Worm (Caenorhabditis elegans): ENCODE data around the gene C49G7.12.

DNA sequence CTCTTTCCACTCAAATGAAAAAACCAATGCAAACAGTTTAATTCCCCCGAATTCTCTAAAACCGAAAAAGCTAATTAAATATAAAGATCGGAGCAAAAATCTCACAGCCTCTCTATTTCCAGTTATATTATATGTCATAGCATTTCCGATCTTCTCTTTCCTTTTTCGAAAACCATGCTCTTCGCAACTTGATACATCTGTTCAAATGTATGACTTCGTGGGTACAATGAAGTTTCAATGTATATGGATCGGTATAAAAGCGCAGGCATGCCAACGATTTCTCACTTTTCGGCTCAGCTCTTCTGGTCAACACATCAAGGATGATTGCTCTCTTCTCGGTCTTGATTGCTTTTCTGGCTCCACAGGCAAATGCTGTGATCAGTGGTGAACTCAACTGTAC, 7.9 kb downstream of the C49G7.12 start, which contains the start of gene phat-7:
- TF ChIP-seq K09A11.1 (tag; optimal IDR thresholded peaks at IDR 0.05; ENCODE audit: insufficient read depth) (no peak), elt-2 (tag; optimal IDR thresholded peaks at IDR 0.05) (no peak), ceh-48 (tag; optimal IDR thresholded peaks at IDR 0.05) (no peak), nhr-11 (tag; optimal IDR thresholded peaks at IDR 0.05) (no peak), fkh-10 (GFP tag; optimal IDR thresholded peaks at IDR 0.05) (no peak), rnt-1 (tag; optimal IDR thresholded peaks at IDR 0.05) (no peak), madf-2 (tag; optimal IDR thresholded peaks at IDR 0.05) (no peak), hlh-6 (tag; optimal IDR thresholded peaks at IDR 0.05) (no peak), ets-4 (tag; optimal IDR thresholded peaks at IDR 0.05) (no peak), C08G9.2 (tag; optimal IDR thresholded peaks at IDR 0.05) (no peak), fax-1 (tag; optimal IDR thresholded peaks at IDR 0.05) (no peak)
